Fruit fly (Drosophila melanogaster) whole organism, wandering third instar larva: ENCODE results near the gene CG5846.

ENCODE experiments used
- Abd-B ChIP-seq: fragments of >200 bp; optimal IDR thresholded peaks from 2 replicates; lab custom pipeline; 2017; ENCODE audit warnings: missing biosample characterization, missing genetic modification characterization
- CrebA ChIP-seq: fragments of 200-800 bp; sonication (Bioruptor generic); optimal IDR thresholded peaks from 2 replicates; lab custom pipeline; 2016; ENCODE audit warnings: missing biosample characterization, mild to moderate bottlenecking, missing genetic modification characterization, borderline replicate concordance
- HLH106 ChIP-seq: fragments of 200-800 bp; optimal IDR thresholded peaks from 3 replicates; lab custom pipeline; 2019; ENCODE audit warnings: missing biosample characterization, mild to moderate bottlenecking, missing genetic modification characterization, moderate library complexity
- Hr78 ChIP-seq: fragments of >200 bp; optimal IDR thresholded peaks from 2 replicates; lab custom pipeline; 2017; ENCODE audit warnings: missing biosample characterization, missing genetic modification characterization
- Vsx2 ChIP-seq: fragments of 200-300, 225-300 bp; sonication (Bioruptor generic); optimal IDR thresholded peaks from 2 replicates; lab custom pipeline; 2018; ENCODE audit warnings: missing biosample characterization, missing genetic modification characterization; ENCODE audit not compliant: partially characterized antibody
- br ChIP-seq: fragments of 200-800 bp; sonication (Bioruptor generic); optimal IDR thresholded peaks from 2 replicates; lab custom pipeline; 2016; ENCODE audit warnings: missing biosample characterization, missing genetic modification characterization
- brk ChIP-seq: fragments of 200-800 bp; sonication (Bioruptor generic); optimal IDR thresholded peaks from 2 replicates; lab custom pipeline; 2016; ENCODE audit warnings: missing biosample characterization, mild to moderate bottlenecking, missing genetic modification characterization
- foxo ChIP-seq, 2 experiments: fragments of 200-800 bp; sonication (Bioruptor generic); optimal IDR thresholded peaks; 2 replicates in 1 of 2; 3 replicates in 1 of 2; lab custom pipeline; 2016 to 2017; ENCODE audit warnings: missing biosample characterization in 2 of 2, missing genetic modification characterization in 2 of 2
- fru ChIP-seq: fragments of 200-800 bp; sonication (Bioruptor generic); optimal IDR thresholded peaks from 3 replicates; lab custom pipeline; 2016; ENCODE audit warnings: missing biosample characterization, mild to moderate bottlenecking, missing genetic modification characterization
- h ChIP-seq: fragments of 200-800 bp; sonication (Bioruptor generic); optimal IDR thresholded peaks from 3 replicates; lab custom pipeline; 2016; ENCODE audit warnings: missing biosample characterization, mild to moderate bottlenecking, missing genetic modification characterization
- jim ChIP-seq: fragments of 175-275, 200-325 bp; sonication (Bioruptor generic); optimal IDR thresholded peaks from 2 replicates; lab custom pipeline; 2016; ENCODE audit warnings: missing biosample characterization, mild to moderate bottlenecking, missing genetic modification characterization
- psq ChIP-seq: fragments of 200-800 bp; sonication (Bioruptor generic); optimal IDR thresholded peaks from 3 replicates; lab custom pipeline; 2017; ENCODE audit warnings: missing biosample characterization, mild to moderate bottlenecking, missing genetic modification characterization, moderate library complexity
- sv ChIP-seq: fragments of 200-800 bp; sonication (Bioruptor generic); optimal IDR thresholded peaks from 3 replicates; lab custom pipeline; 2016; ENCODE audit warnings: missing biosample characterization, missing genetic modification characterization
- tai ChIP-seq: sonication (Bioruptor generic); optimal IDR thresholded peaks from 2 replicates; lab custom pipeline; 2016; ENCODE audit warnings: missing biosample characterization, missing genetic modification characterization

DNA sequence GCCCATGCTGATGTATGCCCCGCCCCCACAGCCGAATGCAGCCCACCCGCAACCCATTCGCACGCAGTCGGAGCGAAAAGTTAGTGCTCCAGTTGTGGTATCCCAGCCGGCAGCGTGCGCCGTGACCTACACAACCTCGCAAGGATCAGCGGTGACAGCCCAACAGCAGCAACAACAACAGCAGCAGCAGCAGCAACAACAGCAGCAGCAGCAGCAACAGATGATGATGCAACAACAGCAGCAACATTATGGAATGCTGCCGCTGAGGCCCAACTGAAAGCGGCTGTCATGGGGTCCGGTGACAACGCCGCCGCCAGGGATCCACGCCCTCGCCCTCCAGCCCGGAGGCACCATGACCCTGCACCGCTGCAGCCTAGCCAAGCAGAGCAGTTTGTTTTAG, 37.3 kb upstream of the CG5846 start:
- TF ChIP-seq sv (GFP tag; lab: Kevin White, UChicago) (no peak), brk (GFP tag; lab: Kevin White, UChicago) (no peak), jim (GFP tag; lab: Kevin White, UChicago) (no peak), psq (GFP tag; lab: Kevin White, UChicago) (no peak), br (GFP tag; lab: Kevin White, UChicago) (no peak), Hr78 (GFP tag; lab: Kevin White, UChicago) (no peak), Abd-B (GFP tag; lab: Kevin White, UChicago) (no peak), tai (no peak), CrebA (GFP tag; lab: Kevin White, UChicago) (no peak), foxo (GFP tag; optimal IDR thresholded peaks at IDR 0.05; lab: Kevin White, UChicago) (no peak), h (GFP tag; lab: Kevin White, UChicago) (no peak), HLH106 (tag; lab: Kevin White, UChicago) (no peak), fru (GFP tag; lab: Kevin White, UChicago) (no peak), Vsx2 (GFP tag; lab: Kevin White, UChicago) (no peak)
